Worm (Caenorhabditis elegans) whole organism, dauer: ENCODE data around the gene W08E12.5.
"Not testable (repeated sequence)": the region's sequence is repeated elsewhere in the genome, so short reads cannot be mapped to it uniquely, and the experiment has no call there.

ENCODE experiments used
- unc-62 ChIP-seq: sonication (generic microtip); optimal IDR thresholded peaks from 2 replicates; lab custom pipeline; 2017; ENCODE audit warnings: missing biosample characterization, missing genetic modification reagents, missing genetic modification characterization

The W08E12.5 gene

ce11 chrIV:3293800-3294493, 6.6 kb upstream of the W08E12.5 start:
- no peak for TF ChIP-seq unc-62 (GFP tag; lab: Kevin White, UChicago)

DNA sequence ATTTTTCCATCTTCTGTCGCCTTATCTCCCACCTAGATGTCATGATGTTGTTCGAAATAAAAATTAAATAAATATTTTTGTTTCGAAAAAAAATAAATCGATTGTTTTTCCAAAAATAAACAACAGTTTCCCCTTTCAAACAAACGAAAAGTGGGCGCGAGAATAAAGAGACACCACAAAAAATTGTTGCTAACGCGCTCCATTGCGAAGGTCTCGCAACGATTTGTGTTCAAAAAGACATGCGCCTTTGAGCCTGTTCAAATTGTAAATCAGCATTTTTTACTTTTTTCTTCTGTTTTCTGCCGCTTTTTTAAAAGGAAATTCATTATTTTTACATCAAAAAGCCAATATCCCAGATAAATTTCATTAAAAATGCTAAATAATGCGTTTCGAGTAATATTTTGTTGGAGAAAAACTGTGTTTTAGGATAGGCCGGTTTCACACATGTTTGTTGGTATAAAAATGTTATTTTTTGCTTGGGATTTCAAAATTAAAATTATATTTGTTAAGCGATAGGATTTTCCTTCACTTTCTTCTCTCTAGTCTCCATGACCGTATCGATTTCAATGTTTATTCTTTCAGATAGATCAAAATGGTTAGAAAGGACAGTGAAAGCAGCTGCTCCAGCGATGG, 5.9 kb upstream of the W08E12.5 start, which contains the start of gene W08E12.7:
Gene W08E12.7 (plus strand): TSS at position 583 of the 633 bp plus-strand sequence.
- TF ChIP-seq unc-62 (GFP tag; lab: Kevin White, UChicago): no peak

DNA sequence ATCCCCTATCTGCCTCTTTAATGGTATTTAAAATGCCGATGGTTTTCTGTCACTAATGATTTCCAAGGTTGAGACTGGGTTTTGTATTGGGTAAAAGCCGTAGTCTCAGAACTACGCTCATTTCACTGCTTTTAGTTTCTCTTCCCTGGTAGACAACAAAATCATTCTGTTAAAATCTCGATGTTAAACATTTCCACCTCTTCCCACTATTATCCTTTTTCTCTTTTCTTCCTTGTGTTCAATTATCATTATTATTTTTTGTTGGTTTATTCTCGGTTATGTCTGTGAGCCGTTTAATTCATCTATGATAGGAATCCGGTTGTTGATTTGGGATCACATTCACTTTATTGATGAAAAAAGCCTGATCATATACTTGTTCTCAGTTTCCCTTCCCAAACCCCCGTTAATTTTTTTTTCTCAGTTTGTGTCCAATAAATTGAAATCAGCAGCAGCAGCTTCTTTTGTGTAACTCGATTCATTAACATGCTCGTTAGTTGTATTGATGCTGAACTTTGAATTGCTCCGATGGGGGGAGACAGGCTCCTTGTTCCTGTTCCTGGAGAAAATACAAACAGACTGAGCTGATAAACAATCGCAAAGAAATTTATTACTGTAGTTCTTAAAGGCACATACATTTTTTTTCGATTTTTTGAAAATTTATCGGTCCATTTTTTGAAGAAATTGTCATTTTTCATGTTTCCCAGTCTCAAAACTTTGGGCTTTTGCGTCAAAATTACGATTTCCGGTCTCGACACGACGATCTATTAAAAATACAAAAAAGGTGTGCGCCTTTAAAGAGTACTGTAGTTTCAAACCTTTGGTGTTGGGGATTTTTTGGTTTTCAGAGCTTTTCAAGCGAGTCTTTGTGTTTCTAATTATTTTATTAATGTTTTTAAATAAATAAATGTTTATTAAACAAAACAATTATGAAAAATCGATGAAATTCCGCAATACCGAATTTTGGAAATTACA, 3.7 kb upstream of the W08E12.5 start:
- TF ChIP-seq unc-62 (GFP tag; lab: Kevin White, UChicago): no peak

DNA sequence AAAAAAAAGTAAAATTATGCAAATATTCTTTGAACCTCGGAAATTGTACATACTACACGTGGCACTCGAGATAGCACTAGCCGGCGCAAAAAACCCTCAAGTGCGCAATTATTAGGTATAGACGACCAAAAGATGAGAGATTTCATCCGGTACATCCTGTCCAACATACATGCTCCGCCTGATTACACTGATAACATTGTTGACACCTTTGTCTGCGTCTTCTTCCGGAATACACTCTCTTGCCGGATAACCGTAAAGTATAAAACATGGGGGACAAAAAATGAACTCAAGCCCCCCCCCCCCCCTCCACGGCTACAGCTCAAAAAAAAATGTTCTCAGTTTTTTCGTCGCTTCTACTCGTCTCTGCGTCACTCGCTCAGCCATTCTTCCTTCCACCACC, 2.3 kb upstream of the W08E12.5 start, which contains the start of gene W08E12.6:
Gene W08E12.6 (plus strand): TSS at position 301 of the 400 bp plus-strand sequence.
- TF ChIP-seq unc-62 (GFP tag; lab: Kevin White, UChicago): no peak

DNA sequence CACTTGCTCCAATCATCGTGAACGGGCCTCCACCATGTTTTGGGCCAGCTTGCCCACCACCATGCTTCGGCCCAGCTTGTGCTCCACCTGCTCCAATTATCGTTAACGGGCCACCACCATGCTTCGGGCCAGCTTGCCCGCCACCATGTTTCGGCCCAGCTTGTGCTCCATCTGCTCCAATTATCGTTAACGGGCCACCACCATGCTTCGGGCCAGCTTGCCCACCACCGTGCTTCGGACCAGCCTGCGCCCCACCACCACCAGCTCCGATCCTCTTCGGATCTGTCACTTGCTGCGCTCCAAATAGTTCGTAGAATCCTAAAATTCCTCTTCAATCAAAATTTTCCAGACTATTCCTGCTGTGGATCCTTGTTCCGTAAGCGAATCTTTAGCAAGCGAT, 1.4 kb upstream of the W08E12.5 start:
- no peak for TF ChIP-seq unc-62 (GFP tag; lab: Kevin White, UChicago)

- not testable (repeated sequence) for TF ChIP-seq unc-62 (GFP tag; lab: Kevin White, UChicago)
Observed at ce11 chrIV:3302058-3302457, 1.5 kb downstream of the W08E12.5 start, which contains the start of gene W08E12.4. Gene W08E12.4, plus strand, starts transcription at chrIV:3302358.

- TF ChIP-seq unc-62 (GFP tag; lab: Kevin White, UChicago): not testable (repeated sequence)
Observed at ce11 chrIV:3303690-3304089, 3.1 kb downstream of the W08E12.5 start, which contains the start of gene idpp-12. Gene idpp-12, plus strand, starts transcription at chrIV:3303990.

ce11 chrIV:3305575-3305974, 5.0 kb downstream of the W08E12.5 start, which contains the start of gene W08E12.2:
Gene W08E12.2, plus strand, starts transcription at chrIV:3305875.
- TF ChIP-seq unc-62 (GFP tag; lab: Kevin White, UChicago): no peak

DNA sequence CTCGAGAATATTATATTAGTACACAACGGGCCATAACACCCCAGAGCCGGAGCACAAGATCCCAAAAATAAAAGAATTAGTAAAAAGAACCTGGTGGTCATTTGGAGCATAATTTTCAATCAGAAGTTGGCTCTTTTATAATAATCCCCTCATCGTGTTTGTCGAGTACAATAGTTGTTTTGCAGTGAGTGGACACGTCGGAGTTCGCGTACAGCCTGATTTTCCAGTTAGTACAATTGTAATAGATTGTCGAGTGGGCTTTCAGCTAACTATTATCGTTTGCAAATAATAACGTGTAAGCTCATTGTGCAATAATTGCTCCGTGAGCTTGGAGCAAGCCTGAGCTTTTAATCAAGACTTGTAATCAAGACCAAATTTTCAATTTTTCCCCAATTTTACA, 6.9 kb downstream of the W08E12.5 start, which contains the start of gene W08E12.9:
Gene W08E12.9 (minus strand): TSS at position 101 of the 400 bp plus-strand sequence.
- no peak for TF ChIP-seq unc-62 (GFP tag; lab: Kevin White, UChicago)

DNA sequence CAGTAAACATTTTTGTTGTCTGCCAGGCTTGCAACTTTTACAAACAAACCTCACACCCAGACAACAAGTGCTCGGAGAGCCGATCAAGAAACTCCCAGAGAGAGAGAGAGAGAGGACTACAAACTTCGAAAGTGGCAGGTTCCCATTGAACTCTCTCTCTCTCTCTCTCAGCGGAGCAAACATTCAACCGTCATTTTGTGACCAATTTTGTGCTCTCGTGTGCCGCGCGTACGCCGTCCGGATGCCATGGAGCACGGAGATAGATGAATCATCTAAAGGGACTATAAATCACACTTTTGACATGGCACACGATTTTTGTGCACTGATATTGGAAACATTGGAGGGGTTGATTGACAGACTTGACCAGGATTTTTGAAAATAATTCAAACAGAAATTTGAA, 8.3 kb downstream of the W08E12.5 start:
- TF ChIP-seq unc-62 (GFP tag; lab: Kevin White, UChicago): no peak

DNA sequence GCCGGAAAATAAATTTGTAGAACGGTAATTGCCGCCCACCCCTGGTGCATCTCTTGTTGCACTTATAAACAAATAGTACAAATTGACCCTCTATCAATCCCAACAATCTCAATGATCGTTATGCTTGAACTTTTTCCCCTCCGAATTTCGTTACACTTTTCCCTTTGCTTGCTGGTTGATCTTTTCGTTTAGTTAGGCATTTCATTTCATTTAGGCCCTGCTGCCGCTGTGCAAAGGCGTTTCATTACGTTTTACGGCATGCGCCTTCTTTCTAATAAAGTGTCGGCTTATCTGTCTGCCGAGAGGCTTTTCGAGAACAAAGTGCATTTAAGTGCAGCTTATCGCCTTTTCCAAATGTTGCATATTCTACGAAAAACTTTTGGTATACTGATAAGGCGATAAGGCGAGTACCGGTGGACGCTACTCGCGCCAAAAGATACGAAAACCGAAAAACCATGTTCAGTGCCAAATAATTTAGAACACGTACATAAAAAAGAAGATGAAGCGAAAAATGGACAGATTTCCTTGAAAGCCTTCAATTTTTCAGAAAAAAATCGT, 10.1 kb downstream of the W08E12.5 start:
- TF ChIP-seq unc-62 (GFP tag; lab: Kevin White, UChicago): no peak

DNA sequence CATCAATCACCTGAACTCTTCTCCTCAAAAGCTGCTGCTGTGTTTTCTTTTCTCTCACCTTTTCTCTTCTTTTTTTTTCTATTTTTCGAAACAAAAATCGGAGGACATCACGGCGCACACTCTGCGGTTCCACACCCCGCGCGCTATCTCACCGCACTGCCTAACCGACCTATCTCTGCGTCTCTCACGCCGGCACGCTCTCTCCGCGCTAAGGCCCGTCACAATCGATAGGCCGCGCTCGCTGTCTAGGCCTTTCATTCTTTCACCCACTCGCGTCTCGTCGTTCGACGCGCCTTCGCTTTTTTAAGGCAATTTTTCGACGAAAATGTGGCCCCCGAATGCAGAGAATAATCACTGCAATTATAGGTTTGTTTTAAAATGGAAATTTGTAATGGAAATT, 10.7 kb downstream of the W08E12.5 start, which contains the start of gene zip-11:
Gene zip-11 (plus strand): TSS at position 34 of the 400 bp plus-strand sequence.
- no peak for TF ChIP-seq unc-62 (GFP tag; lab: Kevin White, UChicago)

ce11 chrIV:3331758-3332157, 31.2 kb downstream of the W08E12.5 start, which contains the start of gene F42A6.5:
Gene F42A6.5, minus strand, starts transcription at chrIV:3331858.
- TF ChIP-seq unc-62 (GFP tag; lab: Kevin White, UChicago): not testable (repeated sequence)

DNA sequence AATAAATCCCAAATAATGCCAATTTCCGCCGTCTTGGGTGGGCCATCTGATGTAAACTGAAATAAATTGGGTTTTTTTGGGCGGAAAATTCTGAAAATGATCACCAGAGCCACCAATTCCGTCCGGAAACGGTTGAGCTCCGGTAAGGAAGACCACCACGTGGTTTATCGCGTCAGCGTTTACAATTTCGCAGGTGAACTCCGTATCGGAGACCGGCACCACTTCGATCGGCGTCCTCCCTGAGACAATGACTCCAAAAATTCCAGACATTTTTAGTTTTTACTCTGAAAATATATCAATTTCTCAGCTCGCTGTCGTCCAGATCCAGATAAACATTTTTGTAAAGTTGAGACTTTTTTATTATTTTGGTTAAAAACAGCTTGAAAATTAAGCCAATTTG, 36.0 kb downstream of the W08E12.5 start, which contains the start of gene F42A6.6:
Gene F42A6.6 (minus strand): TSS at position 289 of the 400 bp plus-strand sequence.
- TF ChIP-seq unc-62 (GFP tag; lab: Kevin White, UChicago): no peak

DNA sequence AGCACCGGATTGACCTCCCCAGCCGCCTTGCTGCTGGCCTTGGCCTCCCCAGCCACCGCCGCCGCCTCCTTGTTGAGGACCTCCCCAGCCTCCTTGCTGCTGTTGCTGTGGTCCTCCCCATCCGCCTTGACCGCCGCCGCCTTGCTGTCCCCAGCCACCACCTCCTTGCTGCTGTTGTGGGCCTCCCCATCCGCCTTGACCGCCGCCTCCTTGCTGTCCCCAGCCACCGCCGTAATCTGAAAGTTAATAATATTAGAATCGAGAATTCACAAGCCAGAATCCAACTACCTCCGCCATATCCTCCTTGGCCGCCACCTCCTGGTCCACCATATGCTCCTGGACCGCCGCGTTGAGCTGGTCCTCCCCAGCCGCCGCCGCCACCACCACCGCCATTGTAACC, 36.7 kb downstream of the W08E12.5 start:
- TF ChIP-seq unc-62 (GFP tag; lab: Kevin White, UChicago): no peak
